Worm (Caenorhabditis elegans): Measurements from ENCODE around the gene C39E9.7.
A peak's percentile ranks its signal among the peaks of the same experiment; 100 is the strongest.

Gene C39E9.7

ce11 chrIV:13093677-13094076 lies 17.2 kb upstream of the C39E9.7 start, which contains the start of the genes prcc-1 and C39E9.12:
Gene prcc-1, minus strand, starts transcription at chrIV:13093795.
Gene C39E9.12, plus strand, starts transcription at chrIV:13094007.
- TF ChIP-seq mxl-1 (tag; optimal IDR thresholded peaks at IDR 0.05) (no peak), cebp-2 (GFP tag; IDR thresholded peaks at IDR 0.05) (no peak), F57C9.4 (tag; optimal IDR thresholded peaks at IDR 0.05) (no peak), bed-1 (GFP tag; IDR thresholded peaks at IDR 0.05) (no peak), dox-1 (GFP tag; IDR thresholded peaks at IDR 0.05) (peak; percentile 71), ceh-91 (GFP tag; IDR thresholded peaks at IDR 0.05) (peak; percentile 82), nhr-120 (GFP tag; IDR thresholded peaks at IDR 0.05) (no peak), hmg-1.2 (GFP tag; IDR thresholded peaks at IDR 0.05) (peak; percentile 53; the same call in 1 of the 2 replicates), madf-3 (GFP tag; IDR thresholded peaks at IDR 0.05) (peak; percentile 72), rec-8 (tag; optimal IDR thresholded peaks at IDR 0.05) (no peak), lsl-1 (GFP tag; optimal IDR thresholded peaks at IDR 0.05) (peak; percentile 74), him-1 (tag; optimal IDR thresholded peaks at IDR 0.05) (peak; percentile 1), lin-40 (tag; optimal IDR thresholded peaks at IDR 0.05) (no peak), bed-2 (GFP tag; IDR thresholded peaks at IDR 0.05) (no peak), tlf-1 (GFP tag; optimal IDR thresholded peaks at IDR 0.05) (peak; percentile 44), repo-1 (tag; optimal IDR thresholded peaks at IDR 0.05) (no peak), unc-130 (GFP tag; optimal IDR thresholded peaks at IDR 0.05) (peak; percentile 69), snpc-1.3 (tag; optimal IDR thresholded peaks at IDR 0.05; ENCODE audit: insufficient read depth) (peak; percentile 3), ceh-100 (GFP tag; IDR thresholded peaks at IDR 0.05) (peak; percentile 54; the same call in 1 of the 2 replicates), lin-54 (GFP tag; optimal IDR thresholded peaks at IDR 0.05) (peak; percentile 82), B0019.2 (GFP tag; conservative IDR thresholded peaks at IDR 0.05) (peak; percentile 69), ama-1 (optimal IDR thresholded peaks at IDR 0.05) (no peak), ama-1 (GFP tag; optimal IDR thresholded peaks at IDR 0.05) (no peak), sdz-38 (tag; optimal IDR thresholded peaks at IDR 0.05) (no peak), dpl-1 (GFP tag; optimal IDR thresholded peaks at IDR 0.05) (peak; percentile 91), B0336.3 (GFP tag; IDR thresholded peaks at IDR 0.05) (0 out of 2 replicates have a peak, but pooled peaks have one; percentile 21), xnd-1 (tag; optimal IDR thresholded peaks at IDR 0.05) (peak; percentile 80), F23B12.7 (tag; optimal IDR thresholded peaks at IDR 0.05; ENCODE audit: insufficient read depth) (peak; percentile 61), F33H1.4 (GFP tag; IDR thresholded peaks at IDR 0.05) (peak; percentile 74), ekl-4 (GFP tag; IDR thresholded peaks at IDR 0.05) (no peak), attf-3 (GFP tag; conservative IDR thresholded peaks at IDR 0.05) (peak; percentile 49; the same call in 1 of the 2 replicates), rcor-1 (GFP tag; IDR thresholded peaks at IDR 0.05) (peak; percentile 23; the same call in 1 of the 2 replicates), pbrm-1 (GFP tag; IDR thresholded peaks at IDR 0.05) (peak; percentile 29; the same call in 1 of the 2 replicates), ztf-18 (tag; optimal IDR thresholded peaks at IDR 0.05) (no peak), hmg-20 (GFP tag; IDR thresholded peaks at IDR 0.05) (no peak), Y53G8AR.9 (GFP tag; conservative IDR thresholded peaks at IDR 0.05) (0 out of 2 replicates have a peak, but pooled peaks have one; percentile 13), nhr-90 (tag; optimal IDR thresholded peaks at IDR 0.05) (no peak), mcd-1 (GFP tag; IDR thresholded peaks at IDR 0.05) (peak; percentile 88), madf-6 (GFP tag; IDR thresholded peaks at IDR 0.05) (peak; percentile 95), ceh-27 (GFP tag; optimal IDR thresholded peaks at IDR 0.05) (peak; percentile 12), Y56A3A.18 (GFP tag; IDR thresholded peaks at IDR 0.05) (no peak), attf-5 (GFP tag; optimal IDR thresholded peaks at IDR 0.05) (peak; percentile 44), D2030.7 (GFP tag; IDR thresholded peaks at IDR 0.05) (peak; percentile 89), lin-35 (GFP tag; optimal IDR thresholded peaks at IDR 0.05) (peak in 2 of 3 experiments; percentile 1 to 86), snpc-3.4 (tag; optimal IDR thresholded peaks at IDR 0.05) (peak; percentile 82), efl-1 (GFP tag; optimal IDR thresholded peaks at IDR 0.05) (peak; percentile 98), snpc-4 (GFP tag; optimal IDR thresholded peaks at IDR 0.05) (no peak), snpc-4 (tag; optimal IDR thresholded peaks at IDR 0.05) (peak in 2 of 4 experiments; percentile 1 to 67)
